Fruit fly (Drosophila melanogaster): ENCODE results near the gene CG7988.

The CG7988 gene

DNA sequence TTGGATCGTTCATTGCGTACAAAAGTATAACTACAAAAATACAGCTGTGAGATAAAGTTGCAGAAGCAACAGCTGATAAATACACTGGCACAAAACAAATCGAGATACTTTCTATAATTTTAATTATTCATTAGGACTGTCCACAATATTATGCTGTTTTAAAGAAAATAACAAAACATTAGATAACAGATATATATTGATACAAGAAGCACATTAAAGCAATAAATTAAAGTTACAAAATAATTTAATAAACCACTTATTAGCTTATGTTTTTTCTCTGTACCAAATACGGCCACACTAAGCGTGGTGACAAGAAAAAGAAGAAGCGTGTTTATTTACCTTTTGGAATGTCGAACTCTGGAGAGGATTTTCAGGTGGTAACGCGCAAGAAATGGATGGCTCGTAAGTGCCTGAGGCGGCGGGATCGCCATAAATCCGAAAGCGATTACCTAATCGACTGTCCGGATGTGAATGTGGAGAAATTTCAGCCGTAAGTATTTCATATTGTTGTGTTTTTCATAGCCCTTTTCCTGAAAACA, at the start of gene CG7988, which contains the start of gene CG7183:
TSS of gene CG7988 (plus strand) at position 316 of the 539 bp plus-strand sequence.
TSS of gene CG7183 (minus strand) at position 489 of the 539 bp plus-strand sequence.
- no peak for TF ChIP-seq usp (GFP tag; optimal IDR thresholded peaks at IDR 0.05)
- TF ChIP-seq Dll (optimal IDR thresholded peaks at IDR 0.05) = no peak
- TF ChIP-seq pan (optimal IDR thresholded peaks at IDR 0.05) = no peak
- no peak for TF ChIP-seq EcR (GFP tag; optimal IDR thresholded peaks at IDR 0.05)
- no peak for TF ChIP-seq CG8478 (optimal IDR thresholded peaks at IDR 0.05)
- TF ChIP-seq psq (optimal IDR thresholded peaks at IDR 0.05) = no peak

dm6 chr3R:18171983-18172967, 48.1 kb upstream of the CG7988 start:
- TF ChIP-seq psq (optimal IDR thresholded peaks at IDR 0.05) = no peak
- TF ChIP-seq usp (GFP tag; optimal IDR thresholded peaks at IDR 0.05) = no peak
- no peak for TF ChIP-seq EcR (GFP tag; optimal IDR thresholded peaks at IDR 0.05)
- no peak for TF ChIP-seq pan (optimal IDR thresholded peaks at IDR 0.05)
- no peak for TF ChIP-seq CG8478 (optimal IDR thresholded peaks at IDR 0.05)

dm6 chr3R:18183244-18183643, 37.1 kb upstream of the CG7988 start, which contains the start of gene cdm:
TSS of gene cdm (minus strand) at chr3R:18183479.
- TF ChIP-seq usp (GFP tag; optimal IDR thresholded peaks at IDR 0.05) = no peak
- no peak for TF ChIP-seq pan (optimal IDR thresholded peaks at IDR 0.05)
- no peak for TF ChIP-seq psq (optimal IDR thresholded peaks at IDR 0.05)
- TF ChIP-seq CG8478 (optimal IDR thresholded peaks at IDR 0.05) = no peak
- no peak for TF ChIP-seq EcR (GFP tag; optimal IDR thresholded peaks at IDR 0.05)
- no peak for TF ChIP-seq Dll (optimal IDR thresholded peaks at IDR 0.05)

dm6 chr3R:18185385-18185784, 34.9 kb upstream of the CG7988 start, which contains the start of the genes Arp5 and CG7208:
TSS of gene Arp5 (plus strand) at chr3R:18185498.
TSS of gene CG7208 (minus strand) at chr3R:18185715.
- TF ChIP-seq usp (GFP tag; optimal IDR thresholded peaks at IDR 0.05) (no peak), pan (optimal IDR thresholded peaks at IDR 0.05) (no peak), CG8478 (optimal IDR thresholded peaks at IDR 0.05) (no peak), psq (optimal IDR thresholded peaks at IDR 0.05) (no peak), EcR (GFP tag; optimal IDR thresholded peaks at IDR 0.05) (no peak), Dll (optimal IDR thresholded peaks at IDR 0.05) (no peak)

- no peak for TF ChIP-seq pan (optimal IDR thresholded peaks at IDR 0.05)
- TF ChIP-seq Dll (optimal IDR thresholded peaks at IDR 0.05) = no peak
- TF ChIP-seq psq (optimal IDR thresholded peaks at IDR 0.05) = no peak
- TF ChIP-seq CG8478 (optimal IDR thresholded peaks at IDR 0.05) = no peak
- TF ChIP-seq EcR (GFP tag; optimal IDR thresholded peaks at IDR 0.05) = no peak
- no peak for TF ChIP-seq usp (GFP tag; optimal IDR thresholded peaks at IDR 0.05)
Measured at dm6 chr3R:18188702-18189125, 31.6 kb upstream of the CG7988 start, which contains the start of the genes CG12321 and MED17. TSS of gene CG12321 (minus strand) at chr3R:18188707. TSS of gene MED17 (plus strand) at chr3R:18189072.

dm6 chr3R:18191867-18192266, 28.5 kb upstream of the CG7988 start, which contains the start of gene CG14313:
TSS of gene CG14313 (minus strand) at chr3R:18191967.
- TF ChIP-seq EcR (GFP tag; optimal IDR thresholded peaks at IDR 0.05) (no peak), CG8478 (optimal IDR thresholded peaks at IDR 0.05) (no peak), pan (optimal IDR thresholded peaks at IDR 0.05) (no peak), usp (GFP tag; optimal IDR thresholded peaks at IDR 0.05) (no peak), Dll (optimal IDR thresholded peaks at IDR 0.05) (no peak), psq (optimal IDR thresholded peaks at IDR 0.05) (no peak)

dm6 chr3R:18195295-18195694, 25.0 kb upstream of the CG7988 start:
- TF ChIP-seq Dll (optimal IDR thresholded peaks at IDR 0.05) (no peak), psq (optimal IDR thresholded peaks at IDR 0.05) (no peak), pan (optimal IDR thresholded peaks at IDR 0.05) (no peak), EcR (GFP tag; optimal IDR thresholded peaks at IDR 0.05) (no peak), CG8478 (optimal IDR thresholded peaks at IDR 0.05) (no peak), usp (GFP tag; optimal IDR thresholded peaks at IDR 0.05) (no peak)

dm6 chr3R:18196622-18196990, 23.7 kb upstream of the CG7988 start:
- TF ChIP-seq usp (GFP tag; optimal IDR thresholded peaks at IDR 0.05) = no peak
- TF ChIP-seq EcR (GFP tag; optimal IDR thresholded peaks at IDR 0.05) = no peak
- no peak for TF ChIP-seq pan (optimal IDR thresholded peaks at IDR 0.05)
- TF ChIP-seq psq (optimal IDR thresholded peaks at IDR 0.05) = no peak
- no peak for TF ChIP-seq Dll (optimal IDR thresholded peaks at IDR 0.05)
- no peak for TF ChIP-seq CG8478 (optimal IDR thresholded peaks at IDR 0.05)

DNA sequence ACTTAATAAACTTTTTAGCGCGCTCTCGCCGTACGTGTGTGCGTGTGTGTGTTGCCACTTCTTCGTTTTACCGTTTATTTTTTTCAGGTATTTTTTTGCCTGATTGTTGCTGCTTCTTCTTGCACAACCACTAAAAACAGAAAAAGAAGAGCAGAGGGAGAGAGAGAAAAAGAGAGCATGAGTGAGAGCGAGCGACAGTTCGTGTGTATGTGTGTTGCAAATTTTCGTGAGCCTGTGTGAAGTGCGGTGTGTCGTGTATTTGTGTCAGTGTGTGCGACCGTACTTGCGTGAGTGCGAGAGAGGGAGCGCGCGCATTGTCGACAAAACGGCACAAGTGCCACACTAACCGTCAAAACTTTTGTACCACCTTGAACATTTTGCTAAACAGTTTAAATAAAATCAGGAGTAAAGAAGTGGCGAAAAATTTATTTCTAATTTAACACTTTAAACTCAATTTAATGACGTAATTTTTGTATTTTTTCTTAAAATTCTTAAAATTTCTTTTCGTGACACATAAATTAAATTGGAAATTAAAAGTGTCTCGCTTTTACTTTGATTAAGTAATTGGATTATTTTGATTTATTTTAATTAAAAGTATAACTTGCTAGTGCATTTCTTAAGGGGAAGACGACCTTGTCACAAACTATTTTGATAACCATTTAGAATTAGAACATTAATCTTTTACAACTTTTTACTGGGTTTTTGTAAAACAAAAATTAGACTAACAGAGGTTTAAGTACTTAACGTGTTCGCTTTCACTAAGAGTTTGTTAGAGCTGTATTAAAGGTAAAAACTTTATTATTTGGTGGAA, 23.1 kb upstream of the CG7988 start:
- TF ChIP-seq EcR (GFP tag; optimal IDR thresholded peaks at IDR 0.05) (no peak), CG8478 (optimal IDR thresholded peaks at IDR 0.05) (peak; percentile 51), Dll (optimal IDR thresholded peaks at IDR 0.05) (peak; percentile 98), usp (GFP tag; optimal IDR thresholded peaks at IDR 0.05) (no peak), psq (optimal IDR thresholded peaks at IDR 0.05) (no peak), pan (optimal IDR thresholded peaks at IDR 0.05) (no peak)

DNA sequence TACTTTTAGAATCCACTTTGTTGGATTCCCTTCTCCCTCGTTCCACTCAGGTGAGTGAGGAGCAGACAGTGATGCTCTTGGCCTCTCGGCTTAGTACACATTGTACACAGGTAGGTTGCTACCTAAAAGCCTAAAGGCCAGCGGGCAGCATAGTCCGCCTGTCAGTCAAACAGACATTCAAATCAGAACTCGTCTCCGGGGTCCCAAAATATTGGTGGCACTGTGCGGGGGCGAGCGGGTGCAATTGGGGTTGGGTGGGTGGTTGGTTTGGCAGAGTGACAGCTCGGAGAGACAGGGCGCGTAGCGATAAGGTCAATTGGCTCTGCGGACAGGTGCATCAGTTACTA, 22.6 kb upstream of the CG7988 start:
- TF ChIP-seq pan (optimal IDR thresholded peaks at IDR 0.05) (no peak), psq (optimal IDR thresholded peaks at IDR 0.05) (no peak), Dll (optimal IDR thresholded peaks at IDR 0.05) (no peak), EcR (GFP tag; optimal IDR thresholded peaks at IDR 0.05) (no peak), CG8478 (optimal IDR thresholded peaks at IDR 0.05) (no peak), usp (GFP tag; optimal IDR thresholded peaks at IDR 0.05) (no peak)

DNA sequence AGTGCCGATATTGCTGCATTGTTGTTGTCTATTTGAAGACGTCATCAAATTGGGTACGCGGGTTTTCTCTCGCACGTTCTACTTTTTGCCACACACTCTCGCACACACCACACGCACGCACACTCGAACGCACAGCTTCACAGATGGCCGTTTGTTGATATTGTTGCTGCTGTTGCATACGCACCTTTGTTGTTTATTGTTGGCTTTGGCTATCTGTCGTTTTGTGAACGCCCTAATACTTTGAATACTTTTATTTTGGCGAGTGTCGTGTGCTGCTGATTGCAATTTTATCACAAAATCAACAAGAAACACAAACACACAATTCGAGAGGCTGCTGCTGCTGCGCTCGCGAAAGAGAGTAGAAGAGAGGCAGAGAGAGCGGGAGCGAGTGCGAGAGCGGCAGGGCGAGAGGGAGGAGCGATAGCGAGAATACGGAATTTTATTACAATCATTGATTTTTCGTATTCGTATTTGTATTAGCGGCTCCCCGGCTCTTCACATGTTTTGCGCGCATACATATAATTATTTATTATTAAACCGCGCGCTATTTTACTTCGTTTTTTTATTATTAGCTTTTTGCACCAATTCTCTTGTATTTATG, 21.7 kb upstream of the CG7988 start:
- no peak for TF ChIP-seq EcR (GFP tag; optimal IDR thresholded peaks at IDR 0.05)
- TF ChIP-seq Dll (optimal IDR thresholded peaks at IDR 0.05) = peak; percentile 97
